Fruit fly (Drosophila melanogaster): ENCODE measurements around the gene CG3588.

DNA sequence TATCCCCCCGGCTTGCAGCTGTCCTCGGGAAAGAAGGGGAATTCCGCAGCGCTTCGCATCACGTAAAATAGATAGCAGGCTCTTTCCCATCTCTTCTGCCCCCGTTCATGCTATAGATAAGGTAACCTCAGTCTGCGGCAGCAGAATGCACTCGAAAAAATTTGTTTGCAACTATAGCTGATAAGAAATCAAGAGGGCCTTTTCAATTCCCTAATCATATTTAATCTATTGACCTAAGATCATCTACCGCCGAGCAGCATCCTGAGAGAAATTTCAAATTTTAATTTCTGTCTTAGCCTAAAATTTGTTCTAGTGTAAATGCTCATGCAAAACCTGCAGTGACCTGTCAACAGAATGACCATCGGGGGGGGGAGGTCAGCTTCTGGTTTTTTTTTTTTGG is 37.1 kb downstream of the CG3588 start:
- TF ChIP-seq CG7963 (GFP tag; IDR thresholded peaks at IDR 0.05; ENCODE audit: partially characterized antibody) (no peak), CG18764 (GFP tag; optimal IDR thresholded peaks at IDR 0.05) (no peak), CG4617 (GFP tag; optimal IDR thresholded peaks at IDR 0.05; ENCODE audit: borderline replicate concordance) (no peak), stc (GFP tag; IDR thresholded peaks at IDR 0.05) (no peak), dati (GFP tag; IDR thresholded peaks at IDR 0.05) (no peak)
